Worm (Caenorhabditis elegans) whole organism, L2 larva: ENCODE results near the gene K06A4.2.

Experiments
- F13H6.1 ChIP-seq: sonication (generic microtip); optimal IDR thresholded peaks from 2 replicates; lab custom pipeline; 2016; ENCODE audit warnings: missing genetic modification characterization, missing compliant biosample characterization
- R02D3.7 ChIP-seq: fragments of 150-350 bp; optimal IDR thresholded peaks from 2 replicates; lab custom pipeline; 2014; ENCODE audit warnings: missing biosample characterization, missing genetic modification characterization
- aly-2 ChIP-seq: fragments of 150-350 bp; optimal IDR thresholded peaks from 2 replicates; lab custom pipeline; 2014; ENCODE audit warnings: missing biosample characterization, missing genetic modification characterization
- ama-1 ChIP-seq: fragments of 150-350 bp; optimal IDR thresholded peaks from 2 replicates; lab custom pipeline; 2018; ENCODE audit warnings: inconsistent platforms
- ceh-16 ChIP-seq: fragments of 150-350 bp; optimal IDR thresholded peaks from 2 replicates; lab custom pipeline; 2014; ENCODE audit warnings: missing biosample characterization, missing genetic modification characterization
- elt-3 ChIP-seq: sonication (generic microtip); optimal IDR thresholded peaks from 2 replicates; lab custom pipeline; 2017; ENCODE audit warnings: missing biosample characterization, missing genetic modification characterization
- fos-1 ChIP-seq: fragments of 150-350 bp; optimal IDR thresholded peaks from 2 replicates; lab custom pipeline; 2014; ENCODE audit warnings: missing biosample characterization, missing genetic modification characterization
- lin-13 ChIP-seq: fragments of 150-350 bp; optimal IDR thresholded peaks from 2 replicates; lab custom pipeline; 2014; ENCODE audit warnings: missing biosample characterization, missing genetic modification reagents, missing genetic modification characterization
- nhr-11 ChIP-seq: fragments of 150-350 bp; optimal IDR thresholded peaks from 2 replicates; lab custom pipeline; 2014; ENCODE audit warnings: missing biosample characterization, missing genetic modification characterization
- nhr-77 ChIP-seq: fragments of 150-350 bp; optimal IDR thresholded peaks from 2 replicates; lab custom pipeline; 2014; ENCODE audit warnings: missing biosample characterization, missing genetic modification characterization
- sma-3 ChIP-seq: sonication (generic microtip); optimal IDR thresholded peaks from 2 replicates; lab custom pipeline; 2016; ENCODE audit warnings: missing genetic modification reagents, missing genetic modification characterization, missing compliant biosample characterization
- snpc-4 ChIP-seq: fragments of 150-350 bp; optimal IDR thresholded peaks from 2 replicates; lab custom pipeline; 2014; ENCODE audit warnings: missing biosample characterization, missing genetic modification characterization
- unc-39 ChIP-seq: fragments of 150-350 bp; optimal IDR thresholded peaks from 2 replicates; lab custom pipeline; 2014; ENCODE audit warnings: missing biosample characterization, missing genetic modification characterization

- TF ChIP-seq F13H6.1 (no peak), unc-39 (no peak), ceh-16 (tag; lab: Kevin White, UChicago) (no peak), snpc-4 (no peak), elt-3 (tag; lab: Kevin White, UChicago) (no peak), aly-2 (no peak), lin-13 (no peak), nhr-11 (tag; lab: Kevin White, UChicago) (no peak), ama-1 (no peak), nhr-77 (tag; lab: Kevin White, UChicago) (no peak), sma-3 (no peak), fos-1 (tag; lab: Kevin White, UChicago) (no peak), R02D3.7 (tag; lab: Kevin White, UChicago) (no peak)
Observed at ce11 chrV:9462605-9463004, 21.4 kb upstream of the K06A4.2 start, which contains the start of gene F07D3.3.
